Worm (Caenorhabditis elegans) whole organism, early embryonic: ENCODE measurements around the gene str-44.

Experiments used
- B0310.2 ChIP-seq: sonication (generic microtip); optimal IDR thresholded peaks from 2 replicates; lab custom pipeline; 2016; ENCODE audit warnings: mild to moderate bottlenecking, missing genetic modification characterization, missing compliant biosample characterization
- F13C5.2 ChIP-seq: sonication (generic microtip); optimal IDR thresholded peaks from 2 replicates; lab custom pipeline; 2017; ENCODE audit warnings: mild to moderate bottlenecking, missing genetic modification characterization, inconsistent platforms, missing compliant biosample characterization
- aly-1 ChIP-seq: sonication (generic microtip); optimal IDR thresholded peaks from 2 replicates; lab custom pipeline; 2016; ENCODE audit warnings: missing genetic modification characterization, missing compliant biosample characterization
- ama-1 ChIP-seq: fragments of 150-350 bp; optimal IDR thresholded peaks from 2 replicates; lab custom pipeline; 2014
- ceh-13 ChIP-seq: fragments of 200-800 bp; sonication (Bioruptor generic); optimal IDR thresholded peaks from 2 replicates; lab custom pipeline; 2018; ENCODE audit warnings: mild to moderate bottlenecking, missing genetic modification characterization, missing compliant biosample characterization
- ceh-36 ChIP-seq: sonication (generic microtip); optimal IDR thresholded peaks from 2 replicates; lab custom pipeline; 2016; ENCODE audit warnings: missing genetic modification characterization, inconsistent platforms, missing compliant biosample characterization
- ets-7 ChIP-seq: sonication (generic microtip); optimal IDR thresholded peaks from 2 replicates; lab custom pipeline; 2016; ENCODE audit warnings: missing genotype, missing genetic modification characterization, missing compliant biosample characterization
- flt-1 ChIP-seq: fragments of 200-800 bp; sonication (Bioruptor generic); IDR thresholded peaks from 2 replicates; pipeline ENCODE4 v1.3.6; 2022; ENCODE audit warnings: missing genetic modification characterization, missing compliant biosample characterization
- hmbx-1 ChIP-seq: sonication (generic microtip); optimal IDR thresholded peaks from 2 replicates; lab custom pipeline; 2016; ENCODE audit warnings: mild to moderate bottlenecking, missing genetic modification characterization, missing compliant biosample characterization
- hmg-4 ChIP-seq: fragments of 200-800 bp; sonication (Bioruptor generic); optimal IDR thresholded peaks from 2 replicates; lab custom pipeline; 2018; ENCODE audit warnings: mild to moderate bottlenecking, missing genetic modification characterization, missing compliant biosample characterization
- hnd-1 ChIP-seq: sonication (generic microtip); optimal IDR thresholded peaks from 2 replicates; lab custom pipeline; 2016; ENCODE audit warnings: missing genetic modification characterization, missing compliant biosample characterization
- pes-1 ChIP-seq: fragments of 200-800 bp; sonication (Bioruptor generic); IDR thresholded peaks from 2 replicates; pipeline ENCODE4 v1.3.6; 2022; ENCODE audit warnings: missing genetic modification reagents, missing genetic modification characterization, missing compliant biosample characterization
- scrt-1 ChIP-seq: fragments of 200-800 bp; sonication (Bioruptor generic); IDR thresholded peaks from 2 replicates; pipeline ENCODE4 v1.3.6; 2022; ENCODE audit warnings: missing genetic modification characterization, missing compliant biosample characterization
- sea-1 ChIP-seq: fragments of 200-800 bp; sonication (Bioruptor generic); conservative IDR thresholded peaks from 2 replicates; pipeline ENCODE4 v1.3.6; 2022; ENCODE audit warnings: missing genetic modification characterization, missing compliant biosample characterization
- tbx-11 ChIP-seq: fragments of 200-800 bp; sonication (Bioruptor generic); IDR thresholded peaks from 2 replicates; pipeline ENCODE4 v1.3.6; 2022; ENCODE audit warnings: missing genetic modification characterization, missing compliant biosample characterization
- tbx-37 ChIP-seq: fragments of 200-800 bp; sonication (Bioruptor generic); conservative IDR thresholded peaks from 2 replicates; pipeline ENCODE4 v1.3.6; 2022; ENCODE audit warnings: missing genetic modification reagents, missing genetic modification characterization, missing compliant biosample characterization
- tra-4 ChIP-seq: sonication (generic microtip); optimal IDR thresholded peaks from 2 replicates; lab custom pipeline; 2017; ENCODE audit warnings: missing genetic modification characterization, missing compliant biosample characterization

The str-44 gene

ce11 chrIV:7208961-7209360, 32.0 kb downstream of the str-44 start:
- TF ChIP-seq F13C5.2 (tag; lab: Kevin White, UChicago) (no peak), ets-7 (tag; lab: Kevin White, UChicago) (no peak), tra-4 (tag; lab: Kevin White, UChicago) (no peak), ama-1 (no peak), sea-1 (GFP tag; lab: Robert Waterston, UW) (no peak), hnd-1 (no peak), flt-1 (no peak), ceh-36 (no peak), scrt-1 (GFP tag; lab: Robert Waterston, UW) (no peak), tbx-37 (no peak), hmbx-1 (no peak), hmg-4 (GFP tag; lab: Kevin White, UChicago) (no peak), tbx-11 (GFP tag; lab: Robert Waterston, UW) (no peak), aly-1 (tag; lab: Kevin White, UChicago) (no peak), pes-1 (no peak), B0310.2 (tag; lab: Kevin White, UChicago) (no peak), ceh-13 (GFP tag; lab: Kevin White, UChicago) (no peak)

- TF ChIP-seq ceh-13 (GFP tag; lab: Kevin White, UChicago) (no peak), scrt-1 (GFP tag; lab: Robert Waterston, UW) (no peak), ets-7 (tag; lab: Kevin White, UChicago) (no peak), B0310.2 (tag; lab: Kevin White, UChicago) (no peak), ama-1 (no peak), F13C5.2 (tag; lab: Kevin White, UChicago) (no peak), sea-1 (GFP tag; lab: Robert Waterston, UW) (no peak), hnd-1 (no peak), pes-1 (no peak), tbx-37 (no peak), hmg-4 (GFP tag; lab: Kevin White, UChicago) (no peak), ceh-36 (no peak), tbx-11 (GFP tag; lab: Robert Waterston, UW) (no peak), tra-4 (tag; lab: Kevin White, UChicago) (no peak), flt-1 (no peak), hmbx-1 (no peak), aly-1 (tag; lab: Kevin White, UChicago) (no peak)
Measured at ce11 chrIV:7211313-7211712, 34.3 kb downstream of the str-44 start.

- TF ChIP-seq ets-7 (tag; lab: Kevin White, UChicago) (no peak), tra-4 (tag; lab: Kevin White, UChicago) (no peak), hnd-1 (no peak), hmbx-1 (no peak), aly-1 (tag; lab: Kevin White, UChicago) (no peak), sea-1 (GFP tag; lab: Robert Waterston, UW) (no peak), F13C5.2 (tag; lab: Kevin White, UChicago) (no peak)
Measured at ce11 chrIV:7212769-7213168, 35.8 kb downstream of the str-44 start.

DNA sequence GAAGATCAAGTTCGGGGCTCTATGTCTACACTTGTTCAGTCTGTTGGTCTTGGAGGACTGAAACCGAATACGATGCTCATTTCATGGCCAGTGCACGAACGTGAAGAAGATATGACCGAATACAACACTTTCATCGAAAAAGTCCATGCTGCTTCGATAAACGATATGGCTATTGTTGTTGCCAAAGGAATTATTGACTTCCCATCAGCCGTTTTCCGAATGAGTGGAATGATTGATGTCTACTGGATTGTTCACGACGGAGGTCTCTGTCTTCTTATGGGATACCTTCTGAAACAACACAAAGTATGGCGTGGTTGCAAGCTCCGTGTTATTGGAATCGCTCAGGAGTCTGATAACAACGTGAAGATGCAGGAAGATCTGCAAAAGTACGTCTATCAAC, 39.2 kb downstream of the str-44 start:
- TF ChIP-seq ets-7 (tag; lab: Kevin White, UChicago) (no peak), hmbx-1 (no peak), sea-1 (GFP tag; lab: Robert Waterston, UW) (no peak), tra-4 (tag; lab: Kevin White, UChicago) (no peak), scrt-1 (GFP tag; lab: Robert Waterston, UW) (no peak), hnd-1 (no peak), F13C5.2 (tag; lab: Kevin White, UChicago) (no peak), B0310.2 (tag; lab: Kevin White, UChicago) (no peak), tbx-11 (GFP tag; lab: Robert Waterston, UW) (no peak)

ce11 chrIV:7219398-7220087, 42.6 kb downstream of the str-44 start, which contains the start of the genes glb-23 and R13A1.1:
glb-23 (minus strand) TSS chrIV:7219498.
R13A1.1 (plus strand) TSS chrIV:7220037.
- no peak for TF ChIP-seq F13C5.2 (tag; lab: Kevin White, UChicago)

- TF ChIP-seq hnd-1: no peak
- TF ChIP-seq ceh-13 (GFP tag; lab: Kevin White, UChicago): no peak
- TF ChIP-seq aly-1 (tag; lab: Kevin White, UChicago): no peak
- TF ChIP-seq hmbx-1: no peak
- TF ChIP-seq sea-1 (GFP tag; lab: Robert Waterston, UW): no peak
- no peak for TF ChIP-seq ama-1
- no peak for TF ChIP-seq ceh-36
- no peak for TF ChIP-seq scrt-1 (GFP tag; lab: Robert Waterston, UW)
- no peak for TF ChIP-seq hmg-4 (GFP tag; lab: Kevin White, UChicago)
- TF ChIP-seq tra-4 (tag; lab: Kevin White, UChicago): no peak
- no peak for TF ChIP-seq tbx-11 (GFP tag; lab: Robert Waterston, UW)
- no peak for TF ChIP-seq B0310.2 (tag; lab: Kevin White, UChicago)
- TF ChIP-seq F13C5.2 (tag; lab: Kevin White, UChicago): no peak
- no peak for TF ChIP-seq ets-7 (tag; lab: Kevin White, UChicago)
- TF ChIP-seq tbx-37: no peak
- TF ChIP-seq flt-1: no peak
Measured at ce11 chrIV:7222088-7222487, 45.1 kb downstream of the str-44 start.

- TF ChIP-seq ets-7 (tag; lab: Kevin White, UChicago): no peak
- TF ChIP-seq pes-1: no peak
- TF ChIP-seq sea-1 (GFP tag; lab: Robert Waterston, UW): no peak
- TF ChIP-seq hmbx-1: no peak
- TF ChIP-seq hnd-1: no peak
- no peak for TF ChIP-seq B0310.2 (tag; lab: Kevin White, UChicago)
- no peak for TF ChIP-seq F13C5.2 (tag; lab: Kevin White, UChicago)
- no peak for TF ChIP-seq tbx-37
- TF ChIP-seq ceh-36: no peak
- no peak for TF ChIP-seq aly-1 (tag; lab: Kevin White, UChicago)
- no peak for TF ChIP-seq tra-4 (tag; lab: Kevin White, UChicago)
- no peak for TF ChIP-seq ama-1
- no peak for TF ChIP-seq tbx-11 (GFP tag; lab: Robert Waterston, UW)
- TF ChIP-seq scrt-1 (GFP tag; lab: Robert Waterston, UW): no peak
- TF ChIP-seq hmg-4 (GFP tag; lab: Kevin White, UChicago): no peak
- TF ChIP-seq flt-1: no peak
- no peak for TF ChIP-seq ceh-13 (GFP tag; lab: Kevin White, UChicago)
Measured at ce11 chrIV:7227072-7227471, 50.1 kb downstream of the str-44 start, which contains the start of gene R13A1.10. R13A1.10 (minus strand) TSS chrIV:7227172.
